Worm (Caenorhabditis elegans): ENCODE measurements around the gene T01G1.2.

DNA sequence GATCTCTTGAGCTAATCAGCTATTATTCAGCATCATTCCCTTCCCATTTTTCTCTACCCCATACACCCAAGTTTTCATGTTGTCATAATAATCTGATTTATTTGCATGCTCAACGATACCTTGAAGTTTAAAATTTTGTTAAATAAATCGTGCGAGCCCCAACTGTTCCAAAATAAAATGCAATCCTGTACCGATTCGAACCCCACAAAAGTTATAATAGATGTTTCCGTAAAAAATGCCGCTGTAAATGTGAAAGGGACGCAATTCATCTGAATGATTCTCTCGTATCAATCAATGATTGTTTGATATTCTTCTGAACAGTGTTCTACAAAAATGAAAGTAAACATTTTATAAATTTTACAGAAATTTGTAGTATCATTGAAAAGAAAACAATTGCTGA lies 23.2 kb downstream of the T01G1.2 start:
- TF ChIP-seq ceh-13 (GFP tag; optimal IDR thresholded peaks at IDR 0.05), result no peak
- no peak for TF ChIP-seq ama-1 (optimal IDR thresholded peaks at IDR 0.05)
- no peak for TF ChIP-seq ceh-36 (tag; optimal IDR thresholded peaks at IDR 0.05)
- no peak for TF ChIP-seq tbx-37 (GFP tag; conservative IDR thresholded peaks at IDR 0.05)
- TF ChIP-seq flt-1 (GFP tag; IDR thresholded peaks at IDR 0.05), result no peak
- no peak for TF ChIP-seq sea-1 (GFP tag; conservative IDR thresholded peaks at IDR 0.05)
- TF ChIP-seq ets-7 (tag; optimal IDR thresholded peaks at IDR 0.05), result no peak
- TF ChIP-seq aly-1 (tag; optimal IDR thresholded peaks at IDR 0.05), result no peak
- TF ChIP-seq pes-1 (GFP tag; IDR thresholded peaks at IDR 0.05), result no peak
- no peak for TF ChIP-seq scrt-1 (GFP tag; IDR thresholded peaks at IDR 0.05)
- TF ChIP-seq B0310.2 (tag; optimal IDR thresholded peaks at IDR 0.05), result no peak
